Worm (Caenorhabditis elegans) whole organism, midembryonic: ENCODE data around the gene nhr-177.

Experiments used
- T22C8.4 ChIP-seq: fragments of 200-800 bp; sonication (Bioruptor generic); IDR thresholded peaks from 2 replicates; pipeline ENCODE4 v1.3.6; 2022; ENCODE audit warnings: missing genetic modification characterization, missing compliant biosample characterization
- cog-1 ChIP-seq: sonication (generic microtip); optimal IDR thresholded peaks from 2 replicates; lab custom pipeline; 2016; ENCODE audit warnings: missing genetic modification characterization, missing compliant biosample characterization
- klf-2 ChIP-seq: fragments of 200-800 bp; sonication (Bioruptor generic); conservative IDR thresholded peaks from 2 replicates; pipeline ENCODE4 v1.3.6; 2022; ENCODE audit warnings: missing genetic modification reagents, missing genetic modification characterization, missing compliant biosample characterization
- med-1 ChIP-seq: sonication (generic microtip); optimal IDR thresholded peaks from 2 replicates; lab custom pipeline; 2017; ENCODE audit warnings: missing genetic modification characterization, mild to moderate bottlenecking, missing compliant biosample characterization, antibody characterized with exemption, missing genetic modification reagents; ENCODE audit not compliant: insufficient read depth
- ref-1 ChIP-seq: fragments of 200-800 bp; sonication (Bioruptor generic); conservative IDR thresholded peaks from 2 replicates; pipeline ENCODE4 v1.3.6; 2022; ENCODE audit warnings: missing genetic modification reagents, missing genetic modification characterization, missing compliant biosample characterization
- tab-1 ChIP-seq: fragments of 200-800 bp; sonication (Bioruptor generic); IDR thresholded peaks from 2 replicates; pipeline ENCODE4 v1.3.6; 2022; ENCODE audit warnings: missing genetic modification characterization, missing compliant biosample characterization
- ztf-23 ChIP-seq: fragments of 200-800 bp; sonication (Bioruptor generic); IDR thresholded peaks from 2 replicates; pipeline ENCODE4 v1.3.6; 2022; ENCODE audit warnings: missing genetic modification reagents, missing genetic modification characterization, missing compliant biosample characterization
- ztf-29 ChIP-seq: fragments of 200-800 bp; sonication (Bioruptor generic); IDR thresholded peaks from 2 replicates; pipeline ENCODE4 v1.3.6; 2022; ENCODE audit warnings: missing genetic modification reagents, missing genetic modification characterization, missing compliant biosample characterization

- TF ChIP-seq med-1 (GFP tag; lab: Kevin White, UChicago) (no peak), cog-1 (peak; percentile 43), ref-1 (GFP tag; lab: Robert Waterston, UW) (no peak), ztf-29 (GFP tag; lab: Robert Waterston, UW) (no peak), tab-1 (no peak), T22C8.4 (no peak), ztf-23 (GFP tag; lab: Robert Waterston, UW) (no peak), klf-2 (no peak)
Observed at ce11 chrV:1570679-1571078, 39.4 kb upstream of the nhr-177 start.
